Worm (Caenorhabditis elegans) whole organism, L4/young adult: ENCODE results near the gene aexr-1.

ENCODE experiments used
- W03F9.2 ChIP-seq: fragments of 150-350 bp; optimal IDR thresholded peaks from 2 replicates; lab custom pipeline; 2014; ENCODE audit warnings: missing biosample characterization, missing genetic modification characterization
- dao-5 ChIP-seq: sonication (generic microtip); optimal IDR thresholded peaks from 2 replicates; lab custom pipeline; 2016; ENCODE audit warnings: missing genotype, missing genetic modification characterization, moderate library complexity, missing compliant biosample characterization
- him-1 ChIP-seq: sonication (generic microtip); optimal IDR thresholded peaks from 2 replicates; lab custom pipeline; 2016; ENCODE audit warnings: missing genotype, missing genetic modification reagents, missing genetic modification characterization, missing compliant biosample characterization

Gene aexr-1

ce11 chrX:6654139-6654538 lies 19.1 kb upstream of the aexr-1 start:
- TF ChIP-seq W03F9.2 (no peak), him-1 (tag; lab: Kevin White, UChicago) (no peak), dao-5 (no peak)

ce11 chrX:6653173-6653572 lies 18.1 kb upstream of the aexr-1 start:
- TF ChIP-seq W03F9.2 (no peak), dao-5 (no peak), him-1 (tag; lab: Kevin White, UChicago) (no peak)

- TF ChIP-seq W03F9.2 (no peak), him-1 (tag; lab: Kevin White, UChicago) (no peak), dao-5 (no peak)
These were observed 14.5 kb upstream of the aexr-1 start for ce11 chrX:6649573-6649972.

ce11 chrX:6646387-6647061 lies 11.5 kb upstream of the aexr-1 start:
- no peak for TF ChIP-seq dao-5
- TF ChIP-seq him-1 (tag; lab: Kevin White, UChicago): no peak
- TF ChIP-seq W03F9.2: no peak

ce11 chrX:6644971-6645704 lies 10.1 kb upstream of the aexr-1 start, which contains the start of gene C56E10.3:
C56E10.3 (plus strand) TSS chrX:6645654.
- TF ChIP-seq dao-5 (no peak), him-1 (tag; lab: Kevin White, UChicago) (no peak), W03F9.2 (no peak)

ce11 chrX:6642798-6643197 lies 7.7 kb upstream of the aexr-1 start:
- TF ChIP-seq dao-5 (no peak), him-1 (tag; lab: Kevin White, UChicago) (no peak), W03F9.2 (no peak)

- TF ChIP-seq W03F9.2 (no peak), dao-5 (no peak), him-1 (tag; lab: Kevin White, UChicago) (no peak)
These were observed 6.4 kb upstream of the aexr-1 start for ce11 chrX:6641509-6641908.

ce11 chrX:6640570-6641199 lies 5.6 kb upstream of the aexr-1 start, which contains the start of gene nhr-120:
nhr-120 (minus strand) TSS chrX:6640620.
- no peak for TF ChIP-seq dao-5
- no peak for TF ChIP-seq W03F9.2
- no peak for TF ChIP-seq him-1 (tag; lab: Kevin White, UChicago)

- no peak for TF ChIP-seq W03F9.2
- TF ChIP-seq him-1 (tag; lab: Kevin White, UChicago): no peak
- no peak for TF ChIP-seq dao-5
These were observed 4.0 kb upstream of the aexr-1 start for ce11 chrX:6638985-6639573.

- no peak for TF ChIP-seq him-1 (tag; lab: Kevin White, UChicago)
- no peak for TF ChIP-seq W03F9.2
- TF ChIP-seq dao-5: no peak
These were observed 2.9 kb upstream of the aexr-1 start for ce11 chrX:6637933-6638332.

ce11 chrX:6631437-6631836 lies 3.6 kb downstream of the aexr-1 start, which contains the start of gene aexr-2:
aexr-2 (minus strand) TSS chrX:6631537.
- no peak for TF ChIP-seq dao-5
- no peak for TF ChIP-seq W03F9.2
- no peak for TF ChIP-seq him-1 (tag; lab: Kevin White, UChicago)

- no peak for TF ChIP-seq W03F9.2
- TF ChIP-seq dao-5: no peak
- TF ChIP-seq him-1 (tag; lab: Kevin White, UChicago): no peak
These were observed 4.4 kb downstream of the aexr-1 start for ce11 chrX:6630645-6631044.

- no peak for TF ChIP-seq dao-5
- TF ChIP-seq him-1 (tag; lab: Kevin White, UChicago): no peak
- TF ChIP-seq W03F9.2: no peak
These were observed 9.8 kb downstream of the aexr-1 start for ce11 chrX:6625275-6625674.

- TF ChIP-seq him-1 (tag; lab: Kevin White, UChicago) (no peak), W03F9.2 (no peak), dao-5 (no peak)
These were observed 12.4 kb downstream of the aexr-1 start, which contains the start of gene clec-266 for ce11 chrX:6622552-6623236. clec-266 (minus strand) TSS chrX:6622915.
